Worm (Caenorhabditis elegans) whole organism, L1 larva: ENCODE data around the gene fut-1.
A peak's percentile ranks its signal among the peaks of the same experiment; 100 is the strongest.

Source experiments
- C04F5.9 ChIP-seq: sonication (generic microtip); optimal IDR thresholded peaks from 2 replicates; lab custom pipeline; 2016; ENCODE audit warnings: missing genetic modification characterization, missing compliant biosample characterization
- C34B4.2 ChIP-seq: sonication (generic microtip); optimal IDR thresholded peaks from 2 replicates; lab custom pipeline; 2017; ENCODE audit warnings: mild to moderate bottlenecking, missing genetic modification characterization, missing compliant biosample characterization
- F16B12.6 ChIP-seq: fragments of 150-350 bp; optimal IDR thresholded peaks from 2 replicates; lab custom pipeline; 2014; ENCODE audit warnings: missing biosample characterization, missing genetic modification characterization
- aha-1 ChIP-seq: fragments of 150-350 bp; optimal IDR thresholded peaks from 2 replicates; lab custom pipeline; 2014; ENCODE audit warnings: missing biosample characterization, missing genetic modification characterization
- alr-1 ChIP-seq: fragments of 200-800 bp; sonication (Bioruptor generic); optimal IDR thresholded peaks from 2 replicates; lab custom pipeline; 2018; ENCODE audit warnings: borderline replicate concordance, mild to moderate bottlenecking, missing genetic modification characterization, missing compliant biosample characterization
- aly-2 ChIP-seq: fragments of 150-350 bp; optimal IDR thresholded peaks from 2 replicates; lab custom pipeline; 2014; ENCODE audit warnings: missing biosample characterization, missing genetic modification characterization
- blmp-1 ChIP-seq: fragments of 150-350 bp; optimal IDR thresholded peaks from 2 replicates; lab custom pipeline; 2014; ENCODE audit warnings: missing biosample characterization, missing genetic modification characterization
- ceh-8 ChIP-seq: fragments of 200-800 bp; sonication (Bioruptor generic); optimal IDR thresholded peaks from 2 replicates; lab custom pipeline; 2018; ENCODE audit warnings: mild to moderate bottlenecking, missing genetic modification characterization, moderate library complexity, missing compliant biosample characterization
- ceh-82 ChIP-seq, 3 experiments: fragments of 150-350 bp in 1 of 3; sonication (generic microtip) in 2 of 3; optimal IDR thresholded peaks; 2 replicates each; lab custom pipeline; 2014 to 2017; ENCODE audit warnings: missing biosample characterization in 3 of 3, missing genetic modification characterization in 3 of 3
- ceh-88 ChIP-seq: fragments of 200-800 bp; sonication (Bioruptor generic); IDR thresholded peaks from 2 replicates; pipeline ENCODE4 v1.3.6; 2022; ENCODE audit warnings: missing genetic modification characterization, missing compliant biosample characterization
- ces-1 ChIP-seq: fragments of 150-350 bp; optimal IDR thresholded peaks from 2 replicates; lab custom pipeline; 2014; ENCODE audit warnings: missing biosample characterization, missing genetic modification reagents, missing genetic modification characterization
- dpl-1 ChIP-seq, 3 experiments: fragments of 150-350 bp in 2 of 3; sonication (generic microtip) in 1 of 3; optimal IDR thresholded peaks; 2 replicates each; lab custom pipeline; 2014 to 2017; ENCODE audit warnings: missing biosample characterization in 3 of 3, missing genetic modification characterization in 3 of 3, missing genetic modification reagents in 3 of 3
- dsc-1 ChIP-seq: sonication (generic microtip); optimal IDR thresholded peaks from 2 replicates; lab custom pipeline; 2016; ENCODE audit warnings: mild to moderate bottlenecking, missing genetic modification characterization, missing compliant biosample characterization
- efl-1 ChIP-seq, 4 experiments: fragments of 150-350 bp; optimal IDR thresholded peaks in 3 of 4; peaks in 1 of 4; 1 replicate in 1 of 4; 2 replicates in 3 of 4; lab custom pipeline; 2014; ENCODE audit warnings: missing biosample characterization in 2 of 4, missing genetic modification characterization in 2 of 4, missing genetic modification reagents in 2 of 4
- efl-3 ChIP-seq: fragments of 200-800 bp; sonication (Bioruptor generic); optimal IDR thresholded peaks from 2 replicates; lab custom pipeline; 2018; ENCODE audit warnings: mild to moderate bottlenecking, missing genetic modification characterization, missing compliant biosample characterization
- egl-27 ChIP-seq, 2 experiments: fragments of 150-350 bp in 1 of 2; sonication (generic microtip); optimal IDR thresholded peaks; 3 replicates each; lab custom pipeline; 2017 to 2018; ENCODE audit warnings: missing biosample characterization in 2 of 2, missing genetic modification characterization in 2 of 2, missing genetic modification reagents in 2 of 2
- elt-3 ChIP-seq, 6 experiments: fragments of 150-350 bp in 1 of 6; sonication (generic microtip); optimal IDR thresholded peaks; 2 replicates each; lab custom pipeline; 2017 to 2018; ENCODE audit warnings: missing biosample characterization in 6 of 6, missing genetic modification characterization in 6 of 6, inconsistent platforms in 1 of 6
- ets-5 ChIP-seq: fragments of 200-800 bp; sonication (Bioruptor generic); IDR thresholded peaks from 2 replicates; pipeline ENCODE4 v1.3.6; 2022; ENCODE audit warnings: missing genetic modification characterization, missing compliant biosample characterization
- fkh-10 ChIP-seq: sonication (generic microtip); optimal IDR thresholded peaks from 2 replicates; lab custom pipeline; 2017; ENCODE audit warnings: missing biosample characterization, missing genetic modification reagents, missing genetic modification characterization
- fkh-4 ChIP-seq: sonication (generic microtip); optimal IDR thresholded peaks from 2 replicates; lab custom pipeline; 2016; ENCODE audit warnings: missing compliant biosample characterization, missing genetic modification characterization, borderline replicate concordance
- fos-1 ChIP-seq: fragments of 150-350 bp; optimal IDR thresholded peaks from 2 replicates; lab custom pipeline; 2014; ENCODE audit warnings: missing biosample characterization, missing genetic modification characterization
- grh-1 ChIP-seq: fragments of 200-800 bp; sonication (Bioruptor generic); IDR thresholded peaks from 2 replicates; pipeline ENCODE4 v1.3.6; 2022; ENCODE audit warnings: missing genetic modification reagents, missing genetic modification characterization, missing compliant biosample characterization
- irx-1 ChIP-seq: sonication (generic microtip); optimal IDR thresholded peaks from 2 replicates; lab custom pipeline; 2016; ENCODE audit warnings: missing genetic modification characterization, missing compliant biosample characterization
- lin-13 ChIP-seq: fragments of 150-350 bp; optimal IDR thresholded peaks from 2 replicates; lab custom pipeline; 2014; ENCODE audit warnings: missing biosample characterization, missing genetic modification reagents, missing genetic modification characterization
- lin-15B ChIP-seq: fragments of 150-350 bp; sonication (generic microtip); optimal IDR thresholded peaks from 3 replicates; lab custom pipeline; 2014; ENCODE audit warnings: missing biosample characterization, missing genetic modification characterization
- lin-35 ChIP-seq, 2 experiments: fragments of 150-350 bp; optimal IDR thresholded peaks; 2 replicates each; lab custom pipeline; 2014; ENCODE audit warnings: missing biosample characterization in 2 of 2, missing genetic modification characterization in 2 of 2, missing genetic modification reagents in 2 of 2
- lir-3 ChIP-seq: sonication (generic microtip); optimal IDR thresholded peaks from 2 replicates; lab custom pipeline; 2016; ENCODE audit warnings: mild to moderate bottlenecking, missing genetic modification characterization, moderate library complexity, missing compliant biosample characterization; ENCODE audit not compliant: poor library complexity
- lsy-2 ChIP-seq, 2 experiments: fragments of 150-350 bp; optimal IDR thresholded peaks; 2 replicates each; lab custom pipeline; 2014; ENCODE audit warnings: missing biosample characterization in 2 of 2, missing genetic modification characterization in 2 of 2
- mab-9 ChIP-seq: fragments of 200-800 bp; sonication (Bioruptor generic); IDR thresholded peaks from 2 replicates; pipeline ENCODE4 v1.3.6; 2022; ENCODE audit warnings: missing genetic modification reagents, missing genetic modification characterization, missing compliant biosample characterization
- mep-1 ChIP-seq: fragments of 150-350 bp; optimal IDR thresholded peaks from 2 replicates; lab custom pipeline; 2014; ENCODE audit warnings: missing biosample characterization, missing genetic modification characterization
- nhr-11 ChIP-seq: fragments of 150-350 bp; optimal IDR thresholded peaks from 2 replicates; lab custom pipeline; 2014; ENCODE audit warnings: missing biosample characterization, missing genetic modification characterization
- nhr-12 ChIP-seq: sonication (generic microtip); optimal IDR thresholded peaks from 2 replicates; lab custom pipeline; 2017; ENCODE audit warnings: missing biosample characterization, missing genetic modification characterization
- nhr-19 ChIP-seq: fragments of 200-800 bp; sonication (Bioruptor generic); conservative IDR thresholded peaks from 2 replicates; pipeline ENCODE4 v1.3.6; 2022; ENCODE audit warnings: missing genetic modification characterization, missing compliant biosample characterization
- nhr-20 ChIP-seq: sonication (generic microtip); optimal IDR thresholded peaks from 2 replicates; lab custom pipeline; 2016; ENCODE audit warnings: mild to moderate bottlenecking, missing genetic modification characterization, missing compliant biosample characterization
- nhr-77 ChIP-seq: fragments of 150-350 bp; optimal IDR thresholded peaks from 2 replicates; lab custom pipeline; 2014; ENCODE audit warnings: missing biosample characterization, missing genetic modification characterization
- nhr-90 ChIP-seq: sonication (generic microtip); optimal IDR thresholded peaks from 2 replicates; lab custom pipeline; 2016; ENCODE audit warnings: mild to moderate bottlenecking, missing genetic modification characterization, missing compliant biosample characterization; ENCODE audit not compliant: poor library complexity
- pax-3 ChIP-seq: fragments of 200-800 bp; sonication (Bioruptor generic); optimal IDR thresholded peaks from 2 replicates; lab custom pipeline; 2018; ENCODE audit warnings: mild to moderate bottlenecking, missing genetic modification characterization, moderate library complexity, missing compliant biosample characterization
- rnt-1 ChIP-seq: sonication (generic microtip); optimal IDR thresholded peaks from 2 replicates; lab custom pipeline; 2016; ENCODE audit warnings: mild to moderate bottlenecking, missing genetic modification characterization, moderate library complexity, missing compliant biosample characterization
- skn-1 ChIP-seq: fragments of 150-350 bp; optimal IDR thresholded peaks from 2 replicates; lab custom pipeline; 2014; ENCODE audit warnings: missing biosample characterization, missing genetic modification characterization
- snu-23 ChIP-seq: sonication (generic microtip); optimal IDR thresholded peaks from 2 replicates; lab custom pipeline; 2016; ENCODE audit warnings: missing genetic modification characterization, missing compliant biosample characterization
- tlp-1 ChIP-seq: fragments of 150-350 bp; optimal IDR thresholded peaks from 2 replicates; lab custom pipeline; 2014; ENCODE audit warnings: missing biosample characterization, missing genetic modification characterization
- unc-30 ChIP-seq: sonication (generic microtip); optimal IDR thresholded peaks from 2 replicates; lab custom pipeline; 2017; ENCODE audit warnings: missing biosample characterization, missing genetic modification characterization
- unc-62 ChIP-seq: fragments of 150-350 bp; optimal IDR thresholded peaks from 2 replicates; lab custom pipeline; 2014; ENCODE audit warnings: missing biosample characterization, missing genetic modification reagents, missing genetic modification characterization
- unc-86 ChIP-seq: sonication (generic microtip); optimal IDR thresholded peaks from 2 replicates; lab custom pipeline; 2016; ENCODE audit warnings: missing genetic modification characterization, missing compliant biosample characterization
- unc-98 ChIP-seq: fragments of 200-800 bp; sonication (Bioruptor generic); IDR thresholded peaks from 2 replicates; pipeline ENCODE4 v1.3.6; 2022; ENCODE audit warnings: missing genetic modification characterization, missing compliant biosample characterization
- vab-15 ChIP-seq: sonication (generic microtip); optimal IDR thresholded peaks from 2 replicates; lab custom pipeline; 2017; ENCODE audit warnings: missing genotype, mild to moderate bottlenecking, missing genetic modification characterization, missing compliant biosample characterization
- zag-1 ChIP-seq: fragments of 150-350 bp; optimal IDR thresholded peaks from 2 replicates; lab custom pipeline; 2014; ENCODE audit warnings: missing biosample characterization, missing genetic modification characterization
- zip-4 ChIP-seq: fragments of 200-800 bp; sonication (Bioruptor generic); optimal IDR thresholded peaks from 2 replicates; lab custom pipeline; 2018; ENCODE audit warnings: mild to moderate bottlenecking, missing genetic modification characterization, moderate library complexity, missing compliant biosample characterization
- ztf-11 ChIP-seq, 2 experiments: sonication (generic microtip); optimal IDR thresholded peaks; 2 replicates each; lab custom pipeline; 2016 to 2017; ENCODE audit warnings: missing genetic modification characterization in 2 of 2, missing biosample characterization in 1 of 2, missing compliant biosample characterization in 1 of 2

Gene fut-1

DNA sequence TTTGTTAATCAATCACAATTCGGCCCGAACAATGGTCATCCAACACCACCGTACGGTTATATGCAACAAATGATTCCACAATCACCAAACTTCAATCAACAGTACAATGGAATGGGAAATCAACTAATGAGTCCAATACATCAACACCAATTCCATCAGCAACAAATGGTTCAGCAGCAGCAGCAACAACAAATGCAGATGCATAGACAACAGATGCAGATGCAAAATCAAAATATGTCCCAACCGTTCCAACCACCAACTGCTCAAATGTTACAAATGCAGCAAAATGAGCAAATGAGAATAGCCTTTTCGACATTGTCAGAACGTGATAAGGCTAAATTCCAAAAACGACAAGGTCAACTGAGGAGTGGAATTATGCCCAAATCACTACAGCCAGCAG is 17.1 kb upstream of the fut-1 start:
- no peak for TF ChIP-seq unc-86 (tag; lab: Kevin White, UChicago)
- no peak for TF ChIP-seq alr-1 (tag; lab: Kevin White, UChicago)
- TF ChIP-seq tlp-1 (tag; lab: Kevin White, UChicago): no peak
- no peak for TF ChIP-seq unc-30 (tag; lab: Kevin White, UChicago)
- TF ChIP-seq C04F5.9: no peak
- no peak for TF ChIP-seq ceh-88 (GFP tag; lab: Robert Waterston, UW)
- TF ChIP-seq fkh-10 (GFP tag; lab: Kevin White, UChicago): no peak
- no peak for TF ChIP-seq ceh-82 (tag; optimal IDR thresholded peaks at IDR 0.05; lab: Kevin White, UChicago)
- TF ChIP-seq efl-1 (optimal IDR thresholded peaks at IDR 0.05; lab: Kevin White, UChicago): no peak
- no peak for TF ChIP-seq efl-1 (GFP tag; optimal IDR thresholded peaks at IDR 0.05 in 1 of 2; lab: Kevin White, UChicago)
- TF ChIP-seq nhr-12: no peak
- no peak for TF ChIP-seq grh-1
- TF ChIP-seq skn-1 (tag; lab: Kevin White, UChicago): no peak
- TF ChIP-seq ces-1 (GFP tag; lab: Kevin White, UChicago): no peak
- no peak for TF ChIP-seq unc-98 (GFP tag; lab: Robert Waterston, UW)
- no peak for TF ChIP-seq nhr-77 (tag; lab: Kevin White, UChicago)
- no peak for TF ChIP-seq nhr-19 (GFP tag; lab: Robert Waterston, UW)
- no peak for TF ChIP-seq nhr-90 (tag; lab: Kevin White, UChicago)
- TF ChIP-seq aha-1: no peak
- no peak for TF ChIP-seq vab-15 (tag; lab: Kevin White, UChicago)
- TF ChIP-seq unc-62 (GFP tag; lab: Kevin White, UChicago): no peak

DNA sequence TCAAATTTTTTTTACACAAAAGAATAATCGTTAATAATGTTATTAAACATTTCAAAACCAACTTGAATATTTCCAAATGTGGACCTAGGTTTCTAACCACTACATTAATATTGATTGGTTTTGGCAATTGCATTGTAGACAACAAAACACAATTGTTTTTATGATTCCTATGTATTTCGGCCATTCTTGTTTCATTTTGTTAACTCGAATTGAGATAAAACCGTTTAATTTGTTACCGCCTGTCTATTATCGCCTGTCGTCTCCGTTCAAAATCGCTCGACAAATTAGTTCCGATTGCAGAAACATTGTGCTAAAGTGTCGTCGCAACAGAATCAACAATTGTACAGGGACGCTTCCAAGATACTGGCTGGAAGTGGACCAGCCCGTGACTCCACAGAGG is 11.3 kb upstream of the fut-1 start, which contains the start of gene let-19:
Gene let-19, plus strand, starts transcription at position 301 of the 400 bp plus-strand sequence.
- no peak for TF ChIP-seq C04F5.9
- TF ChIP-seq nhr-90 (tag; lab: Kevin White, UChicago): no peak
- TF ChIP-seq efl-3: no peak
- TF ChIP-seq ets-5 (GFP tag; lab: Robert Waterston, UW): no peak
- TF ChIP-seq C34B4.2 (tag; lab: Kevin White, UChicago): no peak
- TF ChIP-seq dsc-1 (tag; lab: Kevin White, UChicago): no peak
- no peak for TF ChIP-seq aly-2 (tag; lab: Kevin White, UChicago)
- TF ChIP-seq irx-1 (tag; lab: Kevin White, UChicago): no peak
- no peak for TF ChIP-seq lin-35 (GFP tag; optimal IDR thresholded peaks at IDR 0.05; lab: Kevin White, UChicago)
- no peak for TF ChIP-seq egl-27 (tag; optimal IDR thresholded peaks at IDR 0.05; lab: Kevin White, UChicago)
- TF ChIP-seq fos-1 (tag; lab: Kevin White, UChicago): no peak
- TF ChIP-seq lin-13 (GFP tag; lab: Kevin White, UChicago): no peak
- TF ChIP-seq elt-3 (tag; optimal IDR thresholded peaks at IDR 0.05; lab: Kevin White, UChicago): no peak
- TF ChIP-seq zag-1 (tag; lab: Kevin White, UChicago): no peak
- no peak for TF ChIP-seq nhr-11 (tag; lab: Kevin White, UChicago)

DNA sequence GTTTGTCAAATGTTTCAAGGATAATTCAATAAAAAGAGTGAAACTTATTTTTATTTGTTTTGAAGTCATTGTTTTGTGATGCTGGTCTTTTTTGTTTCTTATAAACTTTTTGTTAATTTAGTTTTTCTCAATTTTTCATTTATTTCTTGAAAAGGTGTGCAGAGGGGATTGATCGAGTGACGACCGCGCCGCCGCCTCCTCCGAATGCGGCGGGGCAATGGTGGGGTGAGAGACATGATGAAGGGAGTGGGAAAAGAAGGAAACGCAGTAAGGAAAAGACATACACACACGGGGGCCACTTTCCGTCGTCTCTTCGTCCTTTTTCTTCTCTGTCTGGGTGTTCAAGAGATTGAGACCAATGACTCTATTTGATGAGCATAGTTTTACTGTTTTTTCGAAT is 10.0 kb upstream of the fut-1 start:
- TF ChIP-seq lsy-2 (tag; optimal IDR thresholded peaks at IDR 0.05; lab: Kevin White, UChicago): peak in 1 of 2 experiments; percentile 36
- no peak for TF ChIP-seq ceh-8 (GFP tag; lab: Kevin White, UChicago)
- no peak for TF ChIP-seq elt-3 (tag; optimal IDR thresholded peaks at IDR 0.05; lab: Kevin White, UChicago)
- no peak for TF ChIP-seq pax-3
- no peak for TF ChIP-seq nhr-19 (GFP tag; lab: Robert Waterston, UW)
- peak; percentile 18 for TF ChIP-seq F16B12.6 (tag; lab: Kevin White, UChicago)
- TF ChIP-seq nhr-20: peak; percentile 12
- TF ChIP-seq mep-1: peak; percentile 36
- TF ChIP-seq zip-4 (GFP tag; lab: Kevin White, UChicago): no peak
- TF ChIP-seq lin-35 (GFP tag; optimal IDR thresholded peaks at IDR 0.05; lab: Kevin White, UChicago): peak in 1 of 2 experiments; percentile 35
- TF ChIP-seq mab-9 (GFP tag; lab: Robert Waterston, UW): no peak
- TF ChIP-seq nhr-77 (tag; lab: Kevin White, UChicago): no peak
- peak in 1 of 2 experiments; percentile 15 for TF ChIP-seq efl-1 (optimal IDR thresholded peaks at IDR 0.05; lab: Kevin White, UChicago)
- peak in 1 of 2 experiments; percentile 57 for TF ChIP-seq efl-1 (GFP tag; optimal IDR thresholded peaks at IDR 0.05 in 1 of 2; lab: Kevin White, UChicago)
- TF ChIP-seq blmp-1 (tag; lab: Kevin White, UChicago): peak; percentile 18
- peak in 1 of 3 experiments; percentile 4 for TF ChIP-seq dpl-1 (GFP tag; optimal IDR thresholded peaks at IDR 0.05; lab: Kevin White, UChicago)
- no peak for TF ChIP-seq lir-3
- TF ChIP-seq fkh-4: no peak
- TF ChIP-seq snu-23 (GFP tag; lab: Kevin White, UChicago): peak; percentile 31
- TF ChIP-seq rnt-1 (tag; lab: Kevin White, UChicago): peak; percentile 11
- no peak for TF ChIP-seq lin-15B (tag; lab: Kevin White, UChicago)
- TF ChIP-seq ztf-11 (tag; optimal IDR thresholded peaks at IDR 0.05; lab: Kevin White, UChicago): no peak
